Worm (Caenorhabditis elegans): Measurements from ENCODE around the gene C55A1.11.
A peak's percentile ranks its signal among the peaks of the same experiment; 100 is the strongest.
"Not testable (repeated sequence)": the region's sequence is repeated elsewhere in the genome, so short reads cannot be mapped to it uniquely, and the experiment has no call there.

C55A1.11 gene

DNA sequence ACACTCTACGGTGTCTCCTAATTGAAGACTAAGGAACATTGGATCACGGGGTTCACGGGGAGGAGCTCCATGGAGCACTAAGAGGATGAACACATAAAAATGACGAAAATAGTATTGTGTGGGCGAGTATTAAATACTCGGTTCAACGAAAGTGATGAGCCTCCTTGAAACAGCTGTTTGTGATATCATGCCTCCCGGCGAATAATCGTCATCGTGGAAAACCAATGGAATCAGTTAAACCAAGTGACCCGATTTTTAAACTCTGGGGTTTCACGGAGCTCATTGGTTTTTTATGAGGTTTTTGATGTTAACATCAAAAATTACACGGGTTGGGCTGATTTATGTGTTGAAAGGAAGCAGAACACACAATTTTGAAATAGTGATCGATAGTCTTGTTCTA is 35.9 kb downstream of the C55A1.11 start:
- TF ChIP-seq sma-9 (GFP tag; optimal IDR thresholded peaks at IDR 0.05) (peak; percentile 7), sma-9 (tag; optimal IDR thresholded peaks at IDR 0.05) (no peak), nhr-11 (tag; optimal IDR thresholded peaks at IDR 0.05) (no peak), nhr-129 (tag; optimal IDR thresholded peaks at IDR 0.05) (peak; percentile 0), sem-4 (tag; optimal IDR thresholded peaks at IDR 0.05) (peak; percentile 9)

DNA sequence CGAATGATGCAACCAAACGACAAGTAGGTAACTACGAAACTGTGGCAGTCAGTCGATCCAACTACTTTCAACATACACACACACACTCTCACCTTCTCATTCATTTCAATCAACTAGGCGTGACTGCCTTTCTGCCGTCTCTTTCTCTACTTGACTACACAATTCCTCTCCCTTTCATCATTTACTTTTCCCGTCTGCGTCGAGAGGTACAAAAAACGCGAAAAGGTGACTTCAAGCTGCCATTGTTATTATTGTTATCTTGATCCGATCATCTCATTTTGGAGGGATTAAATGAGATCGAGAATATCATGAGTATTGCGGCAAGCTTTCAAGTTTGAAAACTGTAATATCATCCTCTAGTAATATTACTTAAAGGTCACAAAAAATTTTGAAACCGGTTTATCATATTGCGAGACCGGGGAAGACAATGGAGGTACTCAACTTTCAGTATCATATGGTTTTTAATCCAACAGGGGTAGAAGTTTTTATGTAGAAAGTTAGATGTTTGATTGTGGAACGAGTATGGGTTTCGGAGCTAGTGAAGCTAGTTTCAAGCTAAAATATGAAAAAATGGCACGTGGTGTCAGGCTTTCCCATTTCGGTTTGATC is 38.5 kb downstream of the C55A1.11 start:
- TF ChIP-seq ztf-11 (tag; optimal IDR thresholded peaks at IDR 0.05), result no peak
- TF ChIP-seq sma-9 (GFP tag; optimal IDR thresholded peaks at IDR 0.05), result peak; percentile 53
- TF ChIP-seq sma-9 (tag; optimal IDR thresholded peaks at IDR 0.05), result no peak
- TF ChIP-seq ama-1 (optimal IDR thresholded peaks at IDR 0.05), result peak; percentile 53
- TF ChIP-seq egl-27 (tag; optimal IDR thresholded peaks at IDR 0.05), result peak; percentile 5
- peak; percentile 15 for TF ChIP-seq gmeb-1 (tag; optimal IDR thresholded peaks at IDR 0.05)
- no peak for TF ChIP-seq dmd-4 (tag; optimal IDR thresholded peaks at IDR 0.05)
- peak; percentile 79 for TF ChIP-seq nhr-25 (tag; optimal IDR thresholded peaks at IDR 0.05)
- peak; percentile 93 for TF ChIP-seq nhr-129 (tag; optimal IDR thresholded peaks at IDR 0.05)
- no peak for TF ChIP-seq elt-3 (tag; optimal IDR thresholded peaks at IDR 0.05)
- no peak for TF ChIP-seq lin-11 (tag; optimal IDR thresholded peaks at IDR 0.05)
- peak; percentile 47 for TF ChIP-seq crh-2 (tag; optimal IDR thresholded peaks at IDR 0.05)
- peak in 1 of 2 experiments; percentile 33 for TF ChIP-seq lsy-2 (tag; optimal IDR thresholded peaks at IDR 0.05)
- peak; percentile 25 for TF ChIP-seq C34F6.9 (tag; optimal IDR thresholded peaks at IDR 0.05)
- TF ChIP-seq nhr-11 (tag; optimal IDR thresholded peaks at IDR 0.05), result no peak
- peak; percentile 16 for TF ChIP-seq nhr-6 (tag; optimal IDR thresholded peaks at IDR 0.05)
- peak; percentile 80 for TF ChIP-seq blmp-1 (tag; optimal IDR thresholded peaks at IDR 0.05; ENCODE audit: insufficient read depth)
- TF ChIP-seq ceh-16 (tag; optimal IDR thresholded peaks at IDR 0.05), result peak; percentile 45
- TF ChIP-seq fos-1 (tag; optimal IDR thresholded peaks at IDR 0.05), result peak; percentile 59
- peak; percentile 54 for TF ChIP-seq sem-4 (tag; optimal IDR thresholded peaks at IDR 0.05)
- TF ChIP-seq F13H6.1 (tag; optimal IDR thresholded peaks at IDR 0.05), result peak; percentile 50
- TF ChIP-seq elt-1 (tag; optimal IDR thresholded peaks at IDR 0.05), result peak; percentile 26
- TF ChIP-seq nhr-23 (tag; optimal IDR thresholded peaks at IDR 0.05), result no peak

DNA sequence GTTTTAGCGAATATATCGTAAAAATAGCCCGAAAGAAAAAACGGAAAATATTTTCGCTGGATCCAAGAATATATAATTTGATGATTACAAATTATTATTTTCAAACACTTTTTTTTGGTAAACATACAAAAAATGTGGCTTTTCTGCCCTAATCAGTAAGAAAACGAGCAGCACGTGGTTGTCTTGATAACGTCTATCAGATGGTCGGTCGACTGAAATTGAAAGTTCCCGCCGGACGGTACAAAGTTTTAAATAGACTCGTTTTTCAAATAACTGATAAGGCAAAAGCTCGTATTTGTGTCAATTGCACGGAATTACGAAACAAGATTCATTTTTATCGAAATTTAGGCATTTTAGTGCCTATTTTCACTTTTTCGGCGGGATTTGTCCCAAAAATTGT is 41.1 kb downstream of the C55A1.11 start:
- peak; percentile 66 for TF ChIP-seq F13H6.1 (tag; optimal IDR thresholded peaks at IDR 0.05)
- TF ChIP-seq nhr-23 (tag; optimal IDR thresholded peaks at IDR 0.05), result no peak
- no peak for TF ChIP-seq Y55F3AM.14 (GFP tag; optimal IDR thresholded peaks at IDR 0.05)
- TF ChIP-seq mdl-1 (tag; optimal IDR thresholded peaks at IDR 0.05), result peak in 1 of 2 experiments; percentile 67
- no peak for TF ChIP-seq ceh-16 (tag; optimal IDR thresholded peaks at IDR 0.05)
- peak; percentile 72 for TF ChIP-seq crh-2 (tag; optimal IDR thresholded peaks at IDR 0.05)
- TF ChIP-seq blmp-1 (tag; optimal IDR thresholded peaks at IDR 0.05; ENCODE audit: insufficient read depth), result peak; percentile 67
- no peak for TF ChIP-seq nhr-10 (tag; optimal IDR thresholded peaks at IDR 0.05)
- peak; percentile 46 for TF ChIP-seq skn-1 (tag; optimal IDR thresholded peaks at IDR 0.05)
- peak; percentile 82 for TF ChIP-seq fos-1 (tag; optimal IDR thresholded peaks at IDR 0.05)
- peak; percentile 33 for TF ChIP-seq sma-3 (GFP tag; optimal IDR thresholded peaks at IDR 0.05)
- no peak for TF ChIP-seq ZK546.5 (tag; optimal IDR thresholded peaks at IDR 0.05)
- TF ChIP-seq gmeb-1 (tag; optimal IDR thresholded peaks at IDR 0.05), result peak; percentile 65
- no peak for TF ChIP-seq mbf-1 (tag; optimal IDR thresholded peaks at IDR 0.05)
- peak; percentile 85 for TF ChIP-seq sma-9 (GFP tag; optimal IDR thresholded peaks at IDR 0.05)
- TF ChIP-seq sma-9 (tag; optimal IDR thresholded peaks at IDR 0.05), result no peak

- not testable (repeated sequence) for TF ChIP-seq mbf-1 (tag; optimal IDR thresholded peaks at IDR 0.05); ceh-16 (tag; optimal IDR thresholded peaks at IDR 0.05); ztf-1 (GFP tag; conservative IDR thresholded peaks at IDR 0.05)
These were observed 42.5 kb downstream of the C55A1.11 start, which contains the start of gene F53E4.1 for ce11 chrV:15668200-15668599. Gene F53E4.1, minus strand, starts transcription at chrV:15668300.

DNA sequence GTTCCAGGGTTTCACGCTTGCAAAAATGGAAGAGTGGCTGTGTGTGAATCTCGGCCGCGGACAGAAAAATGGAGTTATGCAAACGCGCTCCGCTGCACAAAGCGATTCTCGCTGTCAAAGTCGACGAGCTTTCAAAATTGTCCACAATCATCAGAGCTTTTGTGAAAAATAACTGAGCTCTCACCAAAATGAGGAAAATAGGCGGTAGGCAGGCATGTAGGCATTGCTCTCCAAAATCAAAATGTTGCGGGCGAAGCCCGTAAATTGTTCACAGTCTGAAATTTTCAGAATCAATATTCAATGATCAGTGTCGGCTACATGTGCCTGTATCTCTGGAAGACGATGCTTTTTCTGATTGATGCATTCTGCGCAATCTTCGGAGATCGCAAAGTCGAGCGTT is 43.2 kb downstream of the C55A1.11 start, which contains the start of gene K06B4.4:
K06B4.4 (plus strand) TSS at position 301 of the 400 bp plus-strand sequence.
- no peak for TF ChIP-seq elt-1 (tag; optimal IDR thresholded peaks at IDR 0.05)
- no peak for TF ChIP-seq unc-55 (GFP tag; optimal IDR thresholded peaks at IDR 0.05)
- TF ChIP-seq nhr-77 (tag; optimal IDR thresholded peaks at IDR 0.05), result no peak
- no peak for TF ChIP-seq alr-1 (tag; optimal IDR thresholded peaks at IDR 0.05)
- no peak for TF ChIP-seq nhr-23 (tag; optimal IDR thresholded peaks at IDR 0.05)
- no peak for TF ChIP-seq peb-1 (tag; optimal IDR thresholded peaks at IDR 0.05)
- no peak for TF ChIP-seq nhr-129 (tag; optimal IDR thresholded peaks at IDR 0.05)

Data from whole organism, L2 larva.